Worm (Caenorhabditis elegans): ENCODE measurements around the gene smvt-1.

The smvt-1 gene

DNA sequence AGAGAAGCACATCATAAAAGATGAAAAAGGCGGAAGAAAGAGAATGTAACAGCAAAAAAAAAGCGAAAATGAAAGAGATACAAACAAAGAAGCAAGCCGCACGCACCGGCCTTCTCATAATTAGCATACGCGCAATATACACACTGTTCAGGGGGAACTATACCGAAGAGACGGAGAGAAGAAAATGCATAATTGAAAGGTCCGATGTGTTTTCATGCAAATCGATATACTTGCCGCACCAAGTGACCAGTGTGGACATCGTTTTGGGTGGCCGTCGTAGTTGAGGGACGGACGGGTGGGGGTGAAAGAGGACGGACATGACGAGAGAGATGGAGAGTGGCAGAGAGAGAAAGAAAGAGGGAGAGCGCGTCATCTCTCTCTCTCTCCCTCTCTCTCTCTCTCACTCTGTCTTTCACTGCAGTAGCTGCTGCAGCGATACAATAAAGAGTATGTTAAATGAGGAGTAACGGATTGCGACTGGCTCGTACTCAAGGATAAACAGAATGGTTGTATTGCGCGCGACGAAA, 12.5 kb downstream of the smvt-1 start (continued):
- peak; percentile 31 for TF ChIP-seq die-1 (tag; optimal IDR thresholded peaks at IDR 0.05)
- TF ChIP-seq B0336.3 (GFP tag; IDR thresholded peaks at IDR 0.05) = 0 out of 2 replicates have a peak, but pooled peaks have one; percentile 19
- no peak for TF ChIP-seq ceh-91 (GFP tag; IDR thresholded peaks at IDR 0.05)
- TF ChIP-seq dox-1 (GFP tag; IDR thresholded peaks at IDR 0.05) = 0 out of 2 replicates have a peak, but pooled peaks have one; percentile 67
- no peak for TF ChIP-seq hmg-20 (GFP tag; IDR thresholded peaks at IDR 0.05)
- 0 out of 2 replicates have a peak, but pooled peaks have one; percentile 46 for TF ChIP-seq K11D2.4 (GFP tag; IDR thresholded peaks at IDR 0.05)
- no peak for TF ChIP-seq tlf-1 (GFP tag; optimal IDR thresholded peaks at IDR 0.05)
- peak; percentile 78 for TF ChIP-seq ceh-27 (GFP tag; optimal IDR thresholded peaks at IDR 0.05)
- 0 out of 2 replicates have a peak, but pooled peaks have one; percentile 5 for TF ChIP-seq let-526 (GFP tag; IDR thresholded peaks at IDR 0.05)
- TF ChIP-seq cebp-1 (GFP tag; IDR thresholded peaks at IDR 0.05) = no peak
- peak; percentile 59 for TF ChIP-seq cebp-1 (tag; optimal IDR thresholded peaks at IDR 0.05)
- 0 out of 2 replicates have a peak, but pooled peaks have one; percentile 54 for TF ChIP-seq madf-3 (GFP tag; IDR thresholded peaks at IDR 0.05)
- peak; percentile 83 for TF ChIP-seq K12H6.12 (tag; optimal IDR thresholded peaks at IDR 0.05)
- TF ChIP-seq somi-1 (GFP tag; optimal IDR thresholded peaks at IDR 0.05) = peak; percentile 18
- 0 out of 2 replicates have a peak, but pooled peaks have one; percentile 46 for TF ChIP-seq pbrm-1 (GFP tag; IDR thresholded peaks at IDR 0.05)
- TF ChIP-seq dpl-1 (GFP tag; optimal IDR thresholded peaks at IDR 0.05) = no peak

- TF ChIP-seq unc-62 (GFP tag; optimal IDR thresholded peaks at IDR 0.05) (no peak), bed-1 (GFP tag; IDR thresholded peaks at IDR 0.05) (no peak), fkh-3 (tag; optimal IDR thresholded peaks at IDR 0.05) (no peak), snpc-4 (GFP tag; optimal IDR thresholded peaks at IDR 0.05) (no peak), snpc-4 (tag; optimal IDR thresholded peaks at IDR 0.05) (no peak), dpff-1 (tag; optimal IDR thresholded peaks at IDR 0.05) (no peak), aptf-2 (GFP tag; conservative IDR thresholded peaks at IDR 0.05) (no peak), ets-4 (GFP tag; optimal IDR thresholded peaks at IDR 0.05) (no peak), rcor-1 (GFP tag; IDR thresholded peaks at IDR 0.05) (no peak), B0035.1 (tag; optimal IDR thresholded peaks at IDR 0.05) (no peak), aptf-3 (GFP tag; IDR thresholded peaks at IDR 0.05) (no peak), let-607 (tag; optimal IDR thresholded peaks at IDR 0.05) (no peak), zfh-2 (GFP tag; conservative IDR thresholded peaks at IDR 0.05) (no peak), madf-8 (GFP tag; conservative IDR thresholded peaks at IDR 0.05) (no peak), dox-1 (GFP tag; IDR thresholded peaks at IDR 0.05) (no peak)
Observed at ce11 chrX:2532357-2532756, 16.4 kb downstream of the smvt-1 start, which contains the start of gene tbc-12. Gene tbc-12, minus strand, starts transcription at chrX:2532457.

- TF ChIP-seq let-607 (tag; optimal IDR thresholded peaks at IDR 0.05) (peak; percentile 51 to 61), repo-1 (tag; optimal IDR thresholded peaks at IDR 0.05) (peak; percentile 80), ama-1 (optimal IDR thresholded peaks at IDR 0.05) (no peak), ama-1 (GFP tag; optimal IDR thresholded peaks at IDR 0.05) (peak; percentile 16 to 32), ceh-100 (GFP tag; IDR thresholded peaks at IDR 0.05) (0 out of 2 replicates have a peak, but pooled peaks have one; percentile 20), ztf-25 (GFP tag; IDR thresholded peaks at IDR 0.05) (peak; percentile 72; the same call in 1 of the 2 replicates), hmg-1.2 (GFP tag; IDR thresholded peaks at IDR 0.05) (peak; percentile 52), ekl-4 (GFP tag; IDR thresholded peaks at IDR 0.05) (peak; percentile 61; the same call in 1 of the 2 replicates), B0019.2 (GFP tag; conservative IDR thresholded peaks at IDR 0.05) (no peak), madf-6 (GFP tag; IDR thresholded peaks at IDR 0.05) (peak; percentile 47; the same call in 1 of the 2 replicates), C17E4.6 (GFP tag; IDR thresholded peaks at IDR 0.05) (no peak), dox-1 (GFP tag; IDR thresholded peaks at IDR 0.05) (peak; percentile 66; the same call in 1 of the 2 replicates), Y56A3A.18 (GFP tag; IDR thresholded peaks at IDR 0.05) (0 out of 2 replicates have a peak, but pooled peaks have one; percentile 58), lin-40 (tag; optimal IDR thresholded peaks at IDR 0.05) (peak; percentile 53), ccch-3 (GFP tag; optimal IDR thresholded peaks at IDR 0.05) (no peak), nhr-90 (tag; optimal IDR thresholded peaks at IDR 0.05) (peak; percentile 66), Y53F4B.3 (GFP tag; IDR thresholded peaks at IDR 0.05) (no peak), bed-1 (GFP tag; IDR thresholded peaks at IDR 0.05) (no peak), rec-8 (tag; optimal IDR thresholded peaks at IDR 0.05) (peak; percentile 33 to 35), chd-7 (tag; optimal IDR thresholded peaks at IDR 0.05) (peak; percentile 63)
Observed at ce11 chrX:2531276-2531675, 17.5 kb downstream of the smvt-1 start.

All from whole organism, young adult.